Worm (Caenorhabditis elegans) whole organism, midembryonic: Measurements from ENCODE around the gene H20J04.7.

Source experiments
- med-1 ChIP-seq: sonication (generic microtip); optimal IDR thresholded peaks from 2 replicates; lab custom pipeline; 2017; ENCODE audit warnings: missing genetic modification characterization, mild to moderate bottlenecking, missing compliant biosample characterization, antibody characterized with exemption, missing genetic modification reagents; ENCODE audit not compliant: insufficient read depth
- tab-1 ChIP-seq: fragments of 200-800 bp; sonication (Bioruptor generic); IDR thresholded peaks from 2 replicates; pipeline ENCODE4 v1.3.6; 2022; ENCODE audit warnings: missing genetic modification characterization, missing compliant biosample characterization

DNA sequence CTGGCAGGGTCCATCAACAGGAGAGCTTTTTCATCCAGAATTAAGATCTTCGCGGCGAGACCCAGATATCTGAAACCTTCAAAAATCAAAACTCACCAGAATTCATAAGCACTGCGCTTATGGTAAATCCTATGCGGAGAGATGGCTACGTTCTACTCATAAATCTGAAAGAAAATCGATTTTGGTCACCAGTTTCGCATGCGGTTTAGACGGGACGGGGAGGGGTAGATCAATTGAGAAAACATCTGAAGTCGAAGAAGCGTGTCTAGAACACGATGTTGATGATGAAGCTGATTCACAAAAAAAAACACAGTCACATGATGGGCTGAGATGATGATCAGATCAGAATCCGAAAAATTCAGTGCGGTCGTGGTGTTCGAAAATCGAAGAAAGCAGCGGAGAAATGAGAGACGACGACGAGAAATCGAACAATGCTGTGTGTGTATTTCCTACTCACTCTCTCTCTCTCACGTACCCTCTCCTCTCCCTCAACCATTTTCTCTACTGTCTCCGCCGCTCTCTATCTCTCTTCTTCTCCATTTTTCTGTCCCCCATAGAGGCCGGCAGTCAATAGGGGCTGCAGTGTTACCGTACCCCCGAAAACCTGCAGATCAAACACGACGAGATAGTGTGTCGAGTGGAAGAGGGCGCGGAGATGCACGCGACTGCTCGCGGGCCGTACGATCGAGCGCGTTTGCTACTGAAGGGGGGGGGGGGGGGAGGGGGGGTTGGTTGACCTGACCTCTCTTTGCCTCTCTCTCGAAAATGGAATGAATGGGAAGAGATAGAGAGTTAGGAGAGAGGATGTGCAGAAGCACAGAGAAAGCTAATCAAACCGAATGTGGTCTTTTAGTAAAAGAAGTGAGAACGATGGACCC lies 21.4 kb upstream of the H20J04.7 start, which contains the start of gene ntl-2:
- peak; percentile 70; the same call in 1 of the 2 replicates for TF ChIP-seq tab-1
- TF ChIP-seq med-1 (GFP tag; lab: Kevin White, UChicago): no peak
